Worm (Caenorhabditis elegans) whole organism, dauer: ENCODE results near the gene str-253.

ENCODE experiments used
- unc-62 ChIP-seq: sonication (generic microtip); optimal IDR thresholded peaks from 2 replicates; lab custom pipeline; 2017; ENCODE audit warnings: missing biosample characterization, missing genetic modification reagents, missing genetic modification characterization

Gene str-253

DNA sequence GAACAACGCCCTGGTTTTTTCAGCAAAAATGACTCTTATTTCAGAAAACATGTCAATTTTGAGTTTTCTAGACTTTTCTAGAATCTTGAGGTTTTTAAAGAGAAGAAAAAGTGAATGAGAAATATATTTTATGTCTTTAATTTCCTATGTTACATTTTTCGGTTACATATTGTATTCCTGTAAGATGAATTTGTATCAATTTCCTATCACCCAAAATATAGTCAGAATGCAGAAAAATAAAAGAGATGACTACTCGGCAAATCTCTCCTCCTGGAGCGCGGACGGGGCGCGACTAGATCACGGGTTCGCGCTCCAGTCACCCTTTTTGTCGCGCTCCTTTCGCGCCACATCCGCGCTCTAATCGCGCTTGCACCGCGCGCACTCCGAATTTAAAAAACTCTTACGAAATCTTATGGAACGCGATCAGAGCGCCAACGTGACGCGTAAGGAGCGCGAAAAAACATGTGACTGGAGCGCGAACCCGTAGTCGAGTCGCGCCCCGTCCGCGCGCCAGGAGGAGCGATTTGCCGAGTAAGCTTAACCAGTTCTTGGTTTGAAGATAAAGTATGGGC, at the start of gene str-253:
str-253 (minus strand) TSS at position 51 of the 572 bp plus-strand sequence.
- TF ChIP-seq unc-62 (GFP tag; lab: Kevin White, UChicago): no peak

DNA sequence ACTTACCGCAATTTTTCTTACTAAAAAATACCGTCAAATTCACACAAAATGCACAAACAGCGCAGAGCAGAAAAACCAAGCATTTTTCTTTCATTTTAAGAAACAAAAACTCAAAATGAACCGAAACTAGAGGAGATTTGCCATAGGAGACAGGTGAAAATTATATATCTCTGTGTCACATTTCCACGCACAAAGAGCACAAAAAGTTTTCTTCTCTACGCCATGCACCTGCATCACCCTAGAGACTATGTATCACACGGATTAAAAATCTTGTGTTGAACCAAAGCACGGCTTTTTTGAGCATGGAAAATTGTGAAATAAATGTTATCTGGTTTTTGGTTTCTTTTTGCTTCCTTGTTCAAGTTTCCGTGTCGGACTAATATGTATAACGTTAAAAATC, 49.4 kb upstream of the str-253 start, which contains the start of gene irld-15:
irld-15 (minus strand) TSS at position 101 of the 400 bp plus-strand sequence.
- no peak for TF ChIP-seq unc-62 (GFP tag; lab: Kevin White, UChicago)

DNA sequence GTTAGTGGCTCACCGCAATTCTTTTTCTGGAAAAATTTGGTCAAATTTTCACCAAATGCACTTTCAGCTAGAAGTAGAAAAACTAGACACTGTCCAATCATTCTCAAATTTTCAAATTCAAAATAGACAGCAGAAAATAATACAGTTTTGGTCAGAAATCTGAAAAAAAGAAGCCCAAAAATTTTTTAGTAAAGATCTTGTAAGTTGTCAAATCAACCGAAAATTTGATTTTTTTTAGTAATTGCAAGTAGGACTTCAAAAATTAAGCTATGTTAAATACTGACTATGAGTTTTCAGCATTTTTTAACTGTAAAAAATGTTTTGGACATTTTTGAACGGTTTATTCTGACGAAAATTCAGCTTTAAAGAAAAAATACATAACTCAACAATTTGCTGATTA, 46.5 kb upstream of the str-253 start, which contains the start of gene Y19D10B.8:
Y19D10B.8 (minus strand) TSS at position 101 of the 400 bp plus-strand sequence.
- no peak for TF ChIP-seq unc-62 (GFP tag; lab: Kevin White, UChicago)

DNA sequence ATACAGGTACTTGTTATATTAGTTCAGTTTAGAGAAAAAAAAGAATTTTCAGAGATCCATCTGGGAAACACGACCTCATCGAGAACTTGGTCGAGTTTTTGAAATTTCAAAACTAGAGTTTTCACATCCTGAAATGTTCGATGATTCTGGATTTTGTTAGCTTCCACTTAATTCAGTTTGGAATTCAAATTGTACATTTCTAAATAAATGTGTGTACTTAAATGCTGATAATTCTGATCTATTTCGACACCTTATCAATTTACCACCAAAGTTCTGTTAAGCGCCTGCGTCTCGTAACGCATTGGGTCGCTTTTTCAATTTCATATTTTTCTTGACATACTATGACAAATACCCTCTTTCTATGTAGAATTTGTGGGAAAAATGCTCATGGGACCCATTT, 40.2 kb upstream of the str-253 start, which contains the start of gene nhr-226:
nhr-226 (plus strand) TSS at position 301 of the 400 bp plus-strand sequence.
- TF ChIP-seq unc-62 (GFP tag; lab: Kevin White, UChicago): no peak

DNA sequence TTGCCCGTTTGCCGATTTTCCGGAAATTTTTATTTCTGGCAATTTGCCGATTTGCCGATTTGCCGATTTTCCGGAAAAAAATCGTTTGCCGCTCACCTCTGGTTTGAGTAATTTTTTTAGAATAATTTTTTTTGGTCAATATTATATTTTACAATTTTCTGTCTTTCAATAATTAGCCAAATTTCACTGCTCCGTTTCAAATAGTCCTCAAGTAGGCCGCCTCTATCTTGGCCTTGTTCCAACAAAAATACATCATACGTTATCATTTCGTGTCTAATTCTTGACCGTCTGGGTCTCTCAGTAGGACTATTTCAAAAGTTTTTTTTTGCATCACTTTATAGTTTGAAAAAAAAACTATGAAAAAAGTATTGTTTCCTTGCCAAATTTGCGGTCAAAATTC, 37.8 kb upstream of the str-253 start, which contains the start of gene nhr-115:
nhr-115 (plus strand) TSS at position 301 of the 400 bp plus-strand sequence.
- no peak for TF ChIP-seq unc-62 (GFP tag; lab: Kevin White, UChicago)

DNA sequence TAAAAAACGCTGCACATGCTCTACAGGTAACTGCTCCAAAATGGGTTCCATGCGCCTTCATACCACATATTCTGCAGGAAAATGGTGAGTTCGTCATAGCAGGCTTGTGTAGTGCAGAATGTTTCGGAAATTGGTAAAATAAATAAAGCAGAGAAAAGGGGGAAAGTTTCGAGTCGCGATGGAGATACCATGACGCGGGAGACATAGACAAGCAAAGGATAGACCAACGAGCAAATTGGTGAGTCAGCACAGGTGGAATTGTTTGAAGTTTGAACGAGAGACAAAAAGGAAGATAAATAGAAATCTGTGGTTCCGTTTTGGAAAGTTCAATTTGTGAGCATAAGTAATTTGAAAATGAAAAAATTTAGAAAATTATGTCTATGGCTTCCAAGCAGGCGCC, 35.9 kb upstream of the str-253 start, which contains the start of gene nhr-225:
nhr-225 (minus strand) TSS at position 146 of the 400 bp plus-strand sequence.
- no peak for TF ChIP-seq unc-62 (GFP tag; lab: Kevin White, UChicago)

DNA sequence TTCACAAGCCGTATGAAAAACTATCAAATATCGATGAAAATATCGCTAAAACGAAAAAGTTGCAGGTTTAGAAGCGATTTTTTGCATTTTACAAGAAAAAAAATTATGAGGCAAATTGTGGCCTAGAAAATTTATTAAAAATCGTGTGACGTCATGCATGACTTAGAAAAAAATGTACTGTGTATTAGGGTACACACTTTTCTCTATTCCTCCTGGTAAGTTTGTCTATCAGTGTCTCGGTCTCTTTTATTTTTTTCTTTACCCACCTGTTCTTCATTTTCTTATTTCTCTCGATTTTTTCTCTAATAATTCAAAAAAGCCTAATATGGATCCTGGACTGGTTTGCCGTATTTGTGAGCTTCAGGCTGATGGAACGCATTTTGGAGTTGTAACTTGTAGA, 30.7 kb upstream of the str-253 start, which contains the start of gene nhr-227:
nhr-227 (plus strand) TSS at position 326 of the 400 bp plus-strand sequence.
- TF ChIP-seq unc-62 (GFP tag; lab: Kevin White, UChicago): no peak

DNA sequence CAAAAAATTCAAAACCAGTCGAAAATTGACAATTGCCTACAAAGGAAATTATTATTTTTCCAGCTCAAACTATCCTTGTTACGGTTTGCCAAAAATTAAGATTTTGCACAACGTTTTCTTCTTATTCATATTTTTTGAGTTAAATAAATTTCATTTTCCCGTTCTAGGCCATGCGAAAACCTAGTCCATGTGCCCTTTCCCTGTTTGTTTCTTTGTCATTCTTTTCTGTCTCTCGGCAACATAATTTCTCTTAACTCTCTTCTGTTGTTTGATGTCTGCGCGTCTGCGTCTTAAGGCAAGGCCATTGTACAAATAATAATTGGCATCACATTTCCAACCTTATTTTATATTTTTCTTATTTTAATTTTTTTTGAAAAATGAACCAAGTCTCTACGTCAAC, 27.1 kb upstream of the str-253 start, which contains the start of gene nhr-228:
nhr-228 (plus strand) TSS at position 261 of the 400 bp plus-strand sequence.
- TF ChIP-seq unc-62 (GFP tag; lab: Kevin White, UChicago): no peak

DNA sequence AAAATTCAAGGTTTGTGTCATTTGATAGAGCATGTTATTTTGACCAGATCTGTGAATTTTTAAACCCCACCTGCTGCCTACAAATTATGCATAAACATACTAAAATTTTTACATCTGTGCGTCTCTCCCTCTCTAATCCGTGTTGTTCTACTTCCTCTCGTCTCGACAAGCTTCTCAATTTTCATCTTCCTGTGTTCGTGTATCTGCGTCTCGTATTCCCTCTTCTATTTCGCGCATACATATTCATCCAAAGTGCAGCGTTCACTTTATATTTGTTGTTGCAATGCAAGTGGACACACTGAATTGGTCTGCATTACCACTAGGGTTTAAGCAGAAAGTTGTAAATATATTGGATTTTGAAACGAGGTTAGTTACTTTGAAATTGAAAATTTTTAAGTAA, 24.1 kb upstream of the str-253 start, which contains the start of gene fbxa-137:
fbxa-137 (plus strand) TSS at position 274 of the 400 bp plus-strand sequence.
- no peak for TF ChIP-seq unc-62 (GFP tag; lab: Kevin White, UChicago)

DNA sequence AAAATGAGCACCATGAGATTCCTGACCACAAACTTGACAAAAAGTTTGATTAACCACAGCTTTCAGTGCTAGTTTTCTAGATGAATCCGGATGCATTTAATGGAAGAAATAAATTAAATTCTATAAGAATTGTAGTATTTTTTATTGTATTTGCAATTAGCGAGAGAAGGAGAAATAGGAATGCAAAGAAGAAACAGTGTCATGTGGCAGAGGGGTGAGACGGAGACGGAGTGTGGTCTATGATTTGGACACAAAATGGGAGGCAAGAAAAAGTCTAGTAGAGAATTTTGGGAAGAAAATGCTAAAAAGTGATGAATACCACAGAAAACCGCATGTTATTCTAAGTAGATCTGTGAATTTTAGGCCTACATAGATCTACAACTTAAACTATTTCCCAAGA, 23.6 kb upstream of the str-253 start, which contains the start of gene nhr-59:
nhr-59 (minus strand) TSS at position 214 of the 400 bp plus-strand sequence.
- TF ChIP-seq unc-62 (GFP tag; lab: Kevin White, UChicago): no peak

DNA sequence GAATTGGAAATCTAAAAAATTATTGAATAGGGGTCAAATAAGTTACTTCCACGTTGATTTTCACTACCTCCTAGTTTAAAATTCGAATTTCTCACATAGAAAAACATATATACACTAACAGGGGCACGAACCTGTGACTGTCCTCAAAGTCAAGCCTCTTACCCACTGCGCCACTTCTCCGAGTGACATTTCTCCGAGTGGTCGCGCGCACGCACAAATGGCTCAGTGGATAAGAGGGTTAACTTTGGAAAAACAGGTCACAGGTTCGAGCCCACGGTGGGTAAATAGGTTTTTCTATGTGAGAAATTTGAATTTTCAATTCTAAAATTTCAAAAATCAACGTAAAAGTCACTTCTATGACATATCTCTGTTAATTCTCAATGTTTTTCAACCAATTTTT, 22.9 kb upstream of the str-253 start:
- TF ChIP-seq unc-62 (GFP tag; lab: Kevin White, UChicago): no peak

DNA sequence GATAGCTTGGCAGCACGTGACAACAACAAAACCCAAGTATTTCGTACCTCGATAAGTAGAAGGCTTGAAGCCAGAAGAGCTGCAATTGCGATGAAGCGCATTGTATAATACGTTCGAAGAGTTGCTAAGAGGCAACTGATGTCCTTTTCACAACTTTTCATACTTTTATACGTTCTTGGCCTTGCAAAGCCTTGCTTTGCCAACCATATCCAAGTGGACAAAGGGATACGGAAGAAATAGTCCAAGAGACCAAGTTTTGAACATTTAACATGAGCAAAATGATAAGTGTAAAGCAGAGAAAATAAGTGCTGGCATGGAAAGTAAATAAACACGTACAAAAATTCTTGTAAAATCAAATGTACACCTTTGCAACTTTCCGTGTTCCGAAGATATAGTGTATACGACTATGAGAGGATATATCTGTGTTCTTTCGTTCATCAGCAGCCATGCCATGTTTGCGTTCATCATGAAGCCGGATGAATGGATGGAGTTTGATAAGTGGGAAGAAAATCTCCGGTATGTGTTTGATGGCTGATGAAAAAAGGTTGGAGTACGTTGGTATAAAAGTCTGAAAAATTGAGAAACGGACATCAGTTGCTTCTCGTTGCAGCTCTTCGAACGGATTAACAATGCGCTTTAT, 20.0 kb upstream of the str-253 start, which contains the start of the genes Y5H2A.4 and abu-4:
Y5H2A.4 (minus strand) TSS at position 101 of the 640 bp plus-strand sequence.
abu-4 (plus strand) TSS at position 590 of the 640 bp plus-strand sequence.
- TF ChIP-seq unc-62 (GFP tag; lab: Kevin White, UChicago): no peak

DNA sequence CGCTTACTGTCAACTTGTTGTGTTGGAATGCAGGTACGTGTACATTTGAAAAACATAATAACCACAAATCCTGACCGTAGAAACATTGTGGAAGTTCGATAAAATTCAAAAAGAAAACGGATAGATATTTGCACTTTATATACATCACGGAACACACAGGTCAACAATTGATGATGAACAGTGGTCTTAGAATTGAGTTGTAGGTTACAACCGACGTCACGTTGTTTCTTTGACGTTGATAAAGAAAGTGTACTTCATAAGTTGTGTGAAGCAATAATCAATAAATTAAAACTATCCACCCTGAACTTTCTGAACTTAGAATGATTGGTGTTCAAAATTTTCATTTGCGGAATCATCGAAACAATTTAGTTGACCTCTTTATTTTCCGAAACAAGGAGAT, 17.3 kb upstream of the str-253 start, which contains the start of gene Y5H2A.1:
Y5H2A.1 (minus strand) TSS at position 101 of the 400 bp plus-strand sequence.
- no peak for TF ChIP-seq unc-62 (GFP tag; lab: Kevin White, UChicago)

DNA sequence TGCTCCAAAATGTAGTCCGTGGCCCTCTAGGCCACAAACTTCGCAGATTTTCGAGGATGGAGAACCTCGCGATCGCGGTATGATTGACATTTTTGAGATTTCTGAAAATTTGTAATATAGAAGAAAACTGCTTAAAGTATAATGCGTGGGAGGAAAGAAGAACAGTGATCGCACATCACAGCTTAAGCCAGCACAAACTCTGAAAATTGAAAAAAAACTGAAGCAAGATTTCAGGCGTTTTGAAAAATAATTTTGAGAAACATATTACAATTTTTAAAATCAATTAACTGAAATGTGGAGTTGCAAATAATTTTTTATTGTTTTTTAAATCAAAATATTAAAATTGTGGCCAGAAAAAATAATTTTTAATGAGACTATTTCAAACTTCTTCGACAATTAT, 12.6 kb upstream of the str-253 start, which contains the start of gene nhr-275:
nhr-275 (minus strand) TSS at position 101 of the 400 bp plus-strand sequence.
- no peak for TF ChIP-seq unc-62 (GFP tag; lab: Kevin White, UChicago)

DNA sequence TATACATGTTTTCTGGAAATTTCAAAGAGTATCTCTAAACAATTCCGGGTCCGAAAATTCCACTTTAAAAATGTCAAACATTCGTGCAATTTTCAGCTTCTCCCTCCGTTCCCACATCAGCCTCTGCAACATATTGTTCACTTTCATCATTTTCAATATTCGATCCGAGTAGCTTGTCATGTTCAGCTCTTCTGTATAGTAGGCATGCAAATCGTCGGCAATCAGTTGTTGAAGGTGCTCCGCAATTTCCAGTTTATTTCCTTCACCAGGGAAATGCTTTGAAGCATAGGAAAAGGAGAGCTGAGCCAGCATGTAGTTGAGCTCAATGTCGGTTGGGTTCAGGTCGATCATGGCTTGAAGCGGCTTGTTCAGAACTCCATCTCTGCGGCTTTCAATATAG, 10.5 kb upstream of the str-253 start:
- no peak for TF ChIP-seq unc-62 (GFP tag; lab: Kevin White, UChicago)

DNA sequence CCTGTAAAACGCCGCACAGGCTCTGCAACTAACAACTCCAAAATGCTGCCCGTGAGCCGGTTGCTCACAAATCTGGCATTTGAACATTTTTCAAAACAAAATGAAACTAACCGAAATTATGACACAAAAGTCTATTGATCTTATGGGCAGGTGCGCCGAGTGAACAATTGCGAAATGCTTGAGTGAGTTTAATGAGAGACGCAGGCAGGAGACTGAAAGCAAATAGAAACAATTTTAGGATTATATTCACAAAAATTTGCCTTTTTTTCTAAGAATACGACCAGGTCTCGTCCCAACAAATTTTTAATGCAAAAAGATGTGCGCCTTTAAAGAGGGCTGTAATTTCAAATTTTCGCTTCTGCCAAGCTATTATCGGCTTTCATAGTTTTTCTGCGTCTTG, 10.1 kb upstream of the str-253 start, which contains the start of gene nhr-183:
nhr-183 (minus strand) TSS at position 180 of the 400 bp plus-strand sequence.
- TF ChIP-seq unc-62 (GFP tag; lab: Kevin White, UChicago): no peak
